Worm (Caenorhabditis elegans) whole organism, L3 larva: ENCODE data around the gene tag-250.

Experiments
- ceh-9 ChIP-seq: sonication (generic microtip); optimal IDR thresholded peaks from 2 replicates; lab custom pipeline; 2018; ENCODE audit warnings: missing biosample characterization, missing genetic modification characterization
- elt-2 ChIP-seq: sonication (generic microtip); optimal IDR thresholded peaks from 2 replicates; lab custom pipeline; 2016; ENCODE audit warnings: missing genetic modification reagents, mild to moderate bottlenecking, missing genetic modification characterization, missing compliant biosample characterization
- elt-3 ChIP-seq, 3 experiments: fragments of 150-350 bp in 1 of 3; sonication (generic microtip) in 2 of 3; optimal IDR thresholded peaks; 2 replicates in 2 of 3; 4 replicates in 1 of 3; lab custom pipeline; 2014 to 2017; ENCODE audit warnings: missing biosample characterization in 3 of 3, missing genetic modification characterization in 3 of 3
- hmg-11 ChIP-seq: sonication (generic microtip); optimal IDR thresholded peaks from 2 replicates; lab custom pipeline; 2016; ENCODE audit warnings: missing genetic modification characterization, missing compliant biosample characterization
- skn-1 ChIP-seq: fragments of 150-350 bp; optimal IDR thresholded peaks from 2 replicates; lab custom pipeline; 2014; ENCODE audit warnings: missing biosample characterization, missing genetic modification characterization
- snpc-4 ChIP-seq: fragments of 150-350 bp; optimal IDR thresholded peaks from 2 replicates; lab custom pipeline; 2014; ENCODE audit warnings: missing biosample characterization, missing genetic modification characterization
- ztf-11 ChIP-seq: fragments of 150-350 bp; optimal IDR thresholded peaks from 2 replicates; lab custom pipeline; 2014; ENCODE audit warnings: missing biosample characterization, missing genetic modification characterization

- TF ChIP-seq snpc-4 (tag; lab: Kevin White, UChicago) = no peak
- TF ChIP-seq elt-2 = no peak
- no peak for TF ChIP-seq elt-3 (tag; optimal IDR thresholded peaks at IDR 0.05; lab: Kevin White, UChicago)
- no peak for TF ChIP-seq ceh-9 (tag; lab: Kevin White, UChicago)
- TF ChIP-seq skn-1 = no peak
- TF ChIP-seq hmg-11 (tag; lab: Kevin White, UChicago) = no peak
- no peak for TF ChIP-seq ztf-11 (tag; lab: Kevin White, UChicago)
Measured at ce11 chrIII:7884863-7885262, 39.9 kb downstream of the tag-250 start, which contains the start of gene ZK688.11.
